Fruit fly (Drosophila melanogaster): Measurements from ENCODE around the gene CG18048.

- TF ChIP-seq Hr96 (GFP tag; optimal IDR thresholded peaks at IDR 0.05): peak; percentile 9
- TF ChIP-seq CG11617 (GFP tag; optimal IDR thresholded peaks at IDR 0.05): peak; percentile 43
- no peak for TF ChIP-seq CG5204 (GFP tag; optimal IDR thresholded peaks at IDR 0.05)
- no peak for TF ChIP-seq pad (GFP tag; optimal IDR thresholded peaks at IDR 0.05)
Observed at dm6 chr3R:6373512-6374306, 27.8 kb downstream of the CG18048 start.
